Fruit fly (Drosophila melanogaster): ENCODE measurements around the gene CG13408.

The CG13408 gene

dm6 chr3R:22080161-22080560 is at the start of gene CG13408:
TSS of gene CG13408 (plus strand) at chr3R:22080382.
- no peak for TF ChIP-seq noc (tag; optimal IDR thresholded peaks at IDR 0.05)

- no peak for TF ChIP-seq noc (tag; optimal IDR thresholded peaks at IDR 0.05)
Measured at dm6 chr3R:22031738-22032137, 48.4 kb upstream of the CG13408 start, which contains the start of gene CG13409. TSS of gene CG13409 (minus strand) at chr3R:22031900.

dm6 chr3R:22034160-22034742 is 45.9 kb upstream of the CG13408 start, which contains the start of the genes CG45099, CG6015, pit and Fadd:
TSS of gene CG45099 (minus strand) at chr3R:22034286.
TSS of gene CG6015 (minus strand) at chr3R:22034286.
TSS of gene pit (plus strand) at chr3R:22034298.
TSS of gene Fadd (plus strand) at chr3R:22034455.
- TF ChIP-seq noc (tag; optimal IDR thresholded peaks at IDR 0.05), result no peak

- no peak for TF ChIP-seq noc (tag; optimal IDR thresholded peaks at IDR 0.05)
Measured at dm6 chr3R:22035552-22035951, 44.6 kb upstream of the CG13408 start.

- no peak for TF ChIP-seq noc (tag; optimal IDR thresholded peaks at IDR 0.05)
Measured at dm6 chr3R:22039480-22039879, 40.7 kb upstream of the CG13408 start.

- TF ChIP-seq noc (tag; optimal IDR thresholded peaks at IDR 0.05), result no peak
Measured at dm6 chr3R:22040400-22040799, 39.8 kb upstream of the CG13408 start.

dm6 chr3R:22041625-22042282 is 38.4 kb upstream of the CG13408 start, which contains the start of gene how:
TSS of gene how (plus strand) at chr3R:22042191.
- no peak for TF ChIP-seq noc (tag; optimal IDR thresholded peaks at IDR 0.05)

dm6 chr3R:22042283-22042875 is 37.8 kb upstream of the CG13408 start:
- TF ChIP-seq noc (tag; optimal IDR thresholded peaks at IDR 0.05), result no peak

- no peak for TF ChIP-seq noc (tag; optimal IDR thresholded peaks at IDR 0.05)
Measured at dm6 chr3R:22042982-22043381, 37.2 kb upstream of the CG13408 start.

- TF ChIP-seq noc (tag; optimal IDR thresholded peaks at IDR 0.05), result no peak
Measured at dm6 chr3R:22043748-22044402, 36.3 kb upstream of the CG13408 start.

dm6 chr3R:22044443-22044970 is 35.7 kb upstream of the CG13408 start:
- no peak for TF ChIP-seq noc (tag; optimal IDR thresholded peaks at IDR 0.05)

- TF ChIP-seq noc (tag; optimal IDR thresholded peaks at IDR 0.05), result no peak
Measured at dm6 chr3R:22046231-22046630, 34.0 kb upstream of the CG13408 start.

- TF ChIP-seq noc (tag; optimal IDR thresholded peaks at IDR 0.05), result no peak
Measured at dm6 chr3R:22046723-22047122, 33.5 kb upstream of the CG13408 start.

dm6 chr3R:22047412-22047811 is 32.8 kb upstream of the CG13408 start:
- no peak for TF ChIP-seq noc (tag; optimal IDR thresholded peaks at IDR 0.05)

- TF ChIP-seq noc (tag; optimal IDR thresholded peaks at IDR 0.05), result no peak
Measured at dm6 chr3R:22049134-22049796, 30.9 kb upstream of the CG13408 start.

dm6 chr3R:22052235-22052634 is 27.9 kb upstream of the CG13408 start:
- no peak for TF ChIP-seq noc (tag; optimal IDR thresholded peaks at IDR 0.05)
